Worm (Caenorhabditis elegans) whole organism, L3 larva: ENCODE measurements around the gene algn-7.
A peak's percentile ranks its signal among the peaks of the same experiment; 100 is the strongest.

Experiments
- ZK546.5 ChIP-seq: sonication (generic microtip); optimal IDR thresholded peaks from 2 replicates; lab custom pipeline; 2017; ENCODE audit warnings: missing biosample characterization, missing genetic modification characterization
- ama-1 ChIP-seq: fragments of 150-350 bp; optimal IDR thresholded peaks from 2 replicates; lab custom pipeline; 2018
- ceh-16 ChIP-seq: sonication (generic microtip); optimal IDR thresholded peaks from 2 replicates; lab custom pipeline; 2017; ENCODE audit warnings: missing biosample characterization, missing genetic modification characterization
- ceh-82 ChIP-seq: fragments of 150-350 bp; optimal IDR thresholded peaks from 2 replicates; lab custom pipeline; 2014; ENCODE audit warnings: missing biosample characterization, missing genetic modification characterization
- ceh-9 ChIP-seq: sonication (generic microtip); optimal IDR thresholded peaks from 2 replicates; lab custom pipeline; 2018; ENCODE audit warnings: missing biosample characterization, missing genetic modification characterization
- egl-27 ChIP-seq: sonication (generic microtip); optimal IDR thresholded peaks from 4 replicates; lab custom pipeline; 2017; ENCODE audit warnings: missing biosample characterization, missing genetic modification reagents, missing genetic modification characterization
- egl-5 ChIP-seq: fragments of 150-350 bp; optimal IDR thresholded peaks from 2 replicates; lab custom pipeline; 2017; ENCODE audit warnings: missing biosample characterization, missing genetic modification reagents, missing genetic modification characterization, inconsistent platforms
- elt-1 ChIP-seq: fragments of 150-350 bp; optimal IDR thresholded peaks from 2 replicates; lab custom pipeline; 2014; ENCODE audit warnings: missing biosample characterization, missing genetic modification characterization
- elt-2 ChIP-seq: sonication (generic microtip); optimal IDR thresholded peaks from 2 replicates; lab custom pipeline; 2016; ENCODE audit warnings: missing genetic modification reagents, mild to moderate bottlenecking, missing genetic modification characterization, missing compliant biosample characterization
- eor-1 ChIP-seq, 2 experiments: fragments of 150-350 bp; optimal IDR thresholded peaks; 2 replicates each; lab custom pipeline; 2014 to 2018; ENCODE audit warnings: missing biosample characterization in 2 of 2, missing genetic modification characterization in 2 of 2
- fkh-10 ChIP-seq: sonication (generic microtip); optimal IDR thresholded peaks from 2 replicates; lab custom pipeline; 2017; ENCODE audit warnings: missing biosample characterization, missing genetic modification reagents, missing genetic modification characterization
- fkh-2 ChIP-seq: fragments of 150-350 bp; optimal IDR thresholded peaks from 2 replicates; lab custom pipeline; 2014; ENCODE audit warnings: missing biosample characterization, missing genetic modification reagents, missing genetic modification characterization
- fos-1 ChIP-seq: fragments of 150-350 bp; optimal IDR thresholded peaks from 2 replicates; lab custom pipeline; 2014; ENCODE audit warnings: missing biosample characterization, missing genetic modification characterization
- hmg-11 ChIP-seq: sonication (generic microtip); optimal IDR thresholded peaks from 2 replicates; lab custom pipeline; 2016; ENCODE audit warnings: missing genetic modification characterization, missing compliant biosample characterization
- jun-1 ChIP-seq: fragments of 150-350 bp; optimal IDR thresholded peaks from 2 replicates; lab custom pipeline; 2014; ENCODE audit warnings: missing biosample characterization, missing genetic modification reagents, missing genetic modification characterization
- lin-15B ChIP-seq: fragments of 150-350 bp; optimal IDR thresholded peaks from 2 replicates; lab custom pipeline; 2014; ENCODE audit warnings: missing biosample characterization, missing genetic modification characterization
- lin-39 ChIP-seq: fragments of 150-350 bp; optimal IDR thresholded peaks from 2 replicates; lab custom pipeline; 2018; ENCODE audit warnings: missing biosample characterization, missing genetic modification reagents, missing genetic modification characterization
- lsy-12 ChIP-seq: sonication (generic microtip); optimal IDR thresholded peaks from 2 replicates; lab custom pipeline; 2016; ENCODE audit warnings: mild to moderate bottlenecking, missing genetic modification characterization, missing compliant biosample characterization
- mdl-1 ChIP-seq: fragments of 150-350 bp; optimal IDR thresholded peaks from 2 replicates; lab custom pipeline; 2014; ENCODE audit warnings: missing biosample characterization, missing genetic modification characterization
- nfya-1 ChIP-seq: sonication (generic microtip); optimal IDR thresholded peaks from 2 replicates; lab custom pipeline; 2017; ENCODE audit warnings: missing genetic modification characterization, mild to moderate bottlenecking, missing compliant biosample characterization, antibody characterized with exemption, moderate library complexity; ENCODE audit not compliant: insufficient read depth
- nhr-11 ChIP-seq: fragments of 150-350 bp; optimal IDR thresholded peaks from 2 replicates; lab custom pipeline; 2014; ENCODE audit warnings: missing biosample characterization, missing genetic modification characterization
- nhr-12 ChIP-seq: fragments of 150-350 bp; optimal IDR thresholded peaks from 2 replicates; lab custom pipeline; 2014; ENCODE audit warnings: missing biosample characterization, missing genetic modification characterization
- nhr-23 ChIP-seq: fragments of 150-350 bp; optimal IDR thresholded peaks from 2 replicates; lab custom pipeline; 2014; ENCODE audit warnings: missing biosample characterization, missing genetic modification reagents, missing genetic modification characterization
- nhr-237 ChIP-seq: fragments of 150-350 bp; optimal IDR thresholded peaks from 2 replicates; lab custom pipeline; 2014; ENCODE audit warnings: missing biosample characterization, missing genetic modification characterization
- nhr-25 ChIP-seq: sonication (generic microtip); optimal IDR thresholded peaks from 2 replicates; lab custom pipeline; 2017; ENCODE audit warnings: missing biosample characterization, missing genetic modification characterization
- nhr-28 ChIP-seq: fragments of 150-350 bp; optimal IDR thresholded peaks from 2 replicates; lab custom pipeline; 2014; ENCODE audit warnings: missing biosample characterization, missing genetic modification characterization
- nhr-43 ChIP-seq: sonication (generic microtip); optimal IDR thresholded peaks from 2 replicates; lab custom pipeline; 2016; ENCODE audit warnings: mild to moderate bottlenecking, missing genetic modification characterization, missing compliant biosample characterization; ENCODE audit not compliant: poor library complexity, severe bottlenecking
- nhr-67 ChIP-seq: fragments of 150-350 bp; optimal IDR thresholded peaks from 2 replicates; lab custom pipeline; 2014; ENCODE audit warnings: missing biosample characterization, missing genetic modification characterization
- nhr-76 ChIP-seq: fragments of 150-350 bp; sonication (generic microtip); optimal IDR thresholded peaks from 5 replicates; lab custom pipeline; 2014; ENCODE audit warnings: missing biosample characterization, missing genetic modification characterization
- pha-4 ChIP-seq: fragments of 150-350 bp; optimal IDR thresholded peaks from 2 replicates; lab custom pipeline; 2014; ENCODE audit warnings: missing biosample characterization, missing genetic modification reagents, missing genetic modification characterization
- pqm-1 ChIP-seq: fragments of 150-350 bp; optimal IDR thresholded peaks from 2 replicates; lab custom pipeline; 2017; ENCODE audit warnings: missing biosample characterization, missing genetic modification characterization, inconsistent platforms
- sea-2 ChIP-seq: fragments of 150-350 bp; sonication (generic microtip); optimal IDR thresholded peaks from 4 replicates; lab custom pipeline; 2014; ENCODE audit warnings: missing biosample characterization, missing genetic modification reagents, missing genetic modification characterization
- skn-1 ChIP-seq: fragments of 150-350 bp; optimal IDR thresholded peaks from 2 replicates; lab custom pipeline; 2014; ENCODE audit warnings: missing biosample characterization, missing genetic modification characterization
- snpc-4 ChIP-seq: fragments of 150-350 bp; optimal IDR thresholded peaks from 2 replicates; lab custom pipeline; 2014; ENCODE audit warnings: missing biosample characterization, missing genetic modification characterization
- tbx-2 ChIP-seq: sonication (generic microtip); optimal IDR thresholded peaks from 2 replicates; lab custom pipeline; 2016; ENCODE audit warnings: mild to moderate bottlenecking, missing genetic modification characterization, missing compliant biosample characterization
- unc-39 ChIP-seq: sonication (generic microtip); optimal IDR thresholded peaks from 4 replicates; lab custom pipeline; 2017; ENCODE audit warnings: missing biosample characterization, missing genetic modification characterization
- unc-62 ChIP-seq: fragments of 150-350 bp; sonication (generic microtip); optimal IDR thresholded peaks from 4 replicates; lab custom pipeline; 2014; ENCODE audit warnings: missing biosample characterization, missing genetic modification reagents, missing genetic modification characterization
- zag-1 ChIP-seq: fragments of 150-350 bp; optimal IDR thresholded peaks from 2 replicates; lab custom pipeline; 2014; ENCODE audit warnings: missing biosample characterization, missing genetic modification characterization
- ztf-4 ChIP-seq: fragments of 150-350 bp; optimal IDR thresholded peaks from 2 replicates; lab custom pipeline; 2014; ENCODE audit warnings: missing biosample characterization, missing genetic modification characterization

The algn-7 gene

ce11 chrV:19899167-19899566 is 35.0 kb downstream of the algn-7 start, which contains the start of gene Y116F11B.14:
TSS of gene Y116F11B.14 (plus strand) at chrV:19899467.
- TF ChIP-seq snpc-4 (no peak), jun-1 (tag; lab: Kevin White, UChicago) (no peak), ztf-4 (no peak), nhr-11 (no peak), lsy-12 (tag; lab: Kevin White, UChicago) (no peak), ZK546.5 (tag; lab: Kevin White, UChicago) (no peak), zag-1 (no peak), ceh-82 (tag; lab: Kevin White, UChicago) (no peak), nhr-76 (tag; lab: Kevin White, UChicago) (no peak), unc-39 (tag; lab: Kevin White, UChicago) (no peak), ceh-16 (tag; lab: Kevin White, UChicago) (no peak), ceh-9 (tag; lab: Kevin White, UChicago) (no peak), nhr-28 (tag; lab: Kevin White, UChicago) (no peak), nfya-1 (tag; lab: Kevin White, UChicago) (no peak), elt-1 (tag; lab: Kevin White, UChicago) (no peak), mdl-1 (no peak), fkh-2 (tag; lab: Kevin White, UChicago) (no peak), nhr-43 (tag; lab: Kevin White, UChicago) (no peak)

ce11 chrV:19897982-19898381 is 36.1 kb downstream of the algn-7 start:
- TF ChIP-seq elt-2 (tag; lab: Kevin White, UChicago) (peak; percentile 75), nhr-12 (no peak), fos-1 (tag; lab: Kevin White, UChicago) (no peak)

- TF ChIP-seq nhr-76 (tag; lab: Kevin White, UChicago) = no peak
- TF ChIP-seq elt-1 (tag; lab: Kevin White, UChicago) = no peak
- no peak for TF ChIP-seq lsy-12 (tag; lab: Kevin White, UChicago)
- no peak for TF ChIP-seq nhr-67 (tag; lab: Kevin White, UChicago)
- TF ChIP-seq nhr-237 (tag; lab: Kevin White, UChicago) = no peak
- TF ChIP-seq fkh-10 (GFP tag; lab: Kevin White, UChicago) = no peak
- no peak for TF ChIP-seq zag-1
- TF ChIP-seq ceh-9 (tag; lab: Kevin White, UChicago) = no peak
- TF ChIP-seq fkh-2 (tag; lab: Kevin White, UChicago) = peak; percentile 67
- peak; percentile 32 for TF ChIP-seq egl-5 (tag; lab: Kevin White, UChicago)
- peak; percentile 10 for TF ChIP-seq hmg-11 (tag; lab: Kevin White, UChicago)
- TF ChIP-seq pqm-1 (tag; lab: Kevin White, UChicago) = peak; percentile 6
- peak; percentile 29 for TF ChIP-seq lin-15B (tag; lab: Kevin White, UChicago)
- peak; percentile 57 for TF ChIP-seq pha-4 (tag; lab: Kevin White, UChicago)
- no peak for TF ChIP-seq eor-1 (tag; optimal IDR thresholded peaks at IDR 0.05; lab: Kevin White, UChicago)
- TF ChIP-seq nfya-1 (tag; lab: Kevin White, UChicago) = peak; percentile 77
- no peak for TF ChIP-seq skn-1 (tag; lab: Kevin White, UChicago)
- no peak for TF ChIP-seq snpc-4
- no peak for TF ChIP-seq nhr-23
- TF ChIP-seq egl-27 = no peak
- TF ChIP-seq ama-1 (lab: Kevin White, UChicago) = no peak
- TF ChIP-seq unc-62 (GFP tag; lab: Kevin White, UChicago) = no peak
- no peak for TF ChIP-seq ZK546.5 (tag; lab: Kevin White, UChicago)
- no peak for TF ChIP-seq mdl-1
- TF ChIP-seq fos-1 (tag; lab: Kevin White, UChicago) = no peak
- no peak for TF ChIP-seq nhr-12
- TF ChIP-seq nhr-25 = no peak
- no peak for TF ChIP-seq nhr-28 (tag; lab: Kevin White, UChicago)
- TF ChIP-seq unc-39 (tag; lab: Kevin White, UChicago) = no peak
- peak; percentile 35 for TF ChIP-seq lin-39 (tag; lab: Kevin White, UChicago)
- no peak for TF ChIP-seq sea-2 (GFP tag; lab: Kevin White, UChicago)
- TF ChIP-seq ceh-82 (tag; lab: Kevin White, UChicago) = no peak
- TF ChIP-seq nhr-11 = no peak
- no peak for TF ChIP-seq tbx-2 (tag; lab: Kevin White, UChicago)
Measured at ce11 chrV:19897557-19897956, 36.6 kb downstream of the algn-7 start.
